Worm (Caenorhabditis elegans) whole organism, L4 larva: ENCODE results near the gene tsn-1.

Source experiments
- F10B5.3 ChIP-seq: sonication (generic microtip); optimal IDR thresholded peaks from 2 replicates; lab custom pipeline; 2016; ENCODE audit warnings: mild to moderate bottlenecking, missing genetic modification characterization, missing compliant biosample characterization
- Y75B8A.6 ChIP-seq: fragments of 200-800 bp; sonication (Bioruptor generic); IDR thresholded peaks from 2 replicates; pipeline ENCODE4 v1.3.6; 2022; ENCODE audit warnings: missing genetic modification reagents, missing genetic modification characterization, missing compliant biosample characterization
- ama-1 ChIP-seq: fragments of 150-350 bp; optimal IDR thresholded peaks from 2 replicates; lab custom pipeline; 2014; ENCODE audit warnings: inconsistent platforms, mixed read lengths
- ceh-82 ChIP-seq: sonication (generic microtip); optimal IDR thresholded peaks from 2 replicates; lab custom pipeline; 2017; ENCODE audit warnings: missing biosample characterization, missing genetic modification characterization
- dpl-1 ChIP-seq: fragments of 150-350 bp; optimal IDR thresholded peaks from 2 replicates; lab custom pipeline; 2014; ENCODE audit warnings: missing biosample characterization, missing genetic modification reagents, missing genetic modification characterization
- lin-13 ChIP-seq: fragments of 150-350 bp; optimal IDR thresholded peaks from 2 replicates; lab custom pipeline; 2014; ENCODE audit warnings: missing biosample characterization, missing genetic modification reagents, missing genetic modification characterization
- mep-1 ChIP-seq: fragments of 150-350 bp; sonication (generic microtip); optimal IDR thresholded peaks from 3 replicates; lab custom pipeline; 2014; ENCODE audit warnings: missing biosample characterization, missing genetic modification characterization
- mes-2 ChIP-seq: sonication (generic microtip); optimal IDR thresholded peaks from 2 replicates; lab custom pipeline; 2016; ENCODE audit warnings: missing genotype, mild to moderate bottlenecking, missing genetic modification characterization, missing compliant biosample characterization; ENCODE audit not compliant: poor library complexity, severe bottlenecking
- nhr-11 ChIP-seq: fragments of 150-350 bp; optimal IDR thresholded peaks from 2 replicates; lab custom pipeline; 2014; ENCODE audit warnings: missing biosample characterization, missing genetic modification characterization
- nhr-77 ChIP-seq: fragments of 150-350 bp; optimal IDR thresholded peaks from 2 replicates; lab custom pipeline; 2014; ENCODE audit warnings: missing biosample characterization, missing genetic modification characterization
- pqm-1 ChIP-seq: sonication (generic microtip); optimal IDR thresholded peaks from 2 replicates; lab custom pipeline; 2017; ENCODE audit warnings: missing biosample characterization, missing genetic modification characterization
- zip-2 ChIP-seq: fragments of 150-350 bp; optimal IDR thresholded peaks from 2 replicates; lab custom pipeline; 2014; ENCODE audit warnings: missing biosample characterization, missing genetic modification characterization

DNA sequence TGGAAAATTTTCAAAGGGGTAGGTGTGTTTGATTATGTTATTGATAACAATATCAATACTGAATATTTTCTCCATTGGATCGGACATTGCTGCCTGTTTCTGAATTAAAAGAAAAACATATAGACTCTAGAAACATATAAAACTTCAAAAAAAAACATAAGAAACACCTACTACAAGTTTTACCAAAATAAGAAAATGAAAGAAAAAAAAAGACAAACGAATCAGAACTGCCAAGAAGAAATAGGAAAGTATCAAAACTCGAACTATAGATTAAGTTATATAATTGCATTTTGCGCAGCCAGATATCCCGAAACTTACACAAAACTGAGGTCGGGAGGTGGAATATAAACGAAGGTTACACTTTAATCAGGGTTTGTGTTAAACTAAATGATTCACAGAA, 41.3 kb upstream of the tsn-1 start, which contains the start of gene T05A7.11:
- no peak for TF ChIP-seq dpl-1
- no peak for TF ChIP-seq Y75B8A.6 (GFP tag; lab: Robert Waterston, UW)
- no peak for TF ChIP-seq ama-1
- no peak for TF ChIP-seq zip-2 (tag; lab: Kevin White, UChicago)
- TF ChIP-seq pqm-1 (tag; lab: Kevin White, UChicago) = no peak
- no peak for TF ChIP-seq nhr-77
- TF ChIP-seq F10B5.3 = no peak
- TF ChIP-seq lin-13 = no peak
- TF ChIP-seq nhr-11 (tag; lab: Kevin White, UChicago) = no peak
- TF ChIP-seq mes-2 (tag; lab: Kevin White, UChicago) = no peak
- no peak for TF ChIP-seq ceh-82 (tag; lab: Kevin White, UChicago)
- TF ChIP-seq mep-1 (tag; lab: Kevin White, UChicago) = no peak
